Worm (Caenorhabditis elegans) whole organism, L2 larva: Measurements from ENCODE around the gene Y41D4B.4.

Experiments
- C34F6.9 ChIP-seq: fragments of 150-350 bp; optimal IDR thresholded peaks from 2 replicates; lab custom pipeline; 2014; ENCODE audit warnings: missing biosample characterization, missing genetic modification characterization
- F13H6.1 ChIP-seq: sonication (generic microtip); optimal IDR thresholded peaks from 2 replicates; lab custom pipeline; 2016; ENCODE audit warnings: missing genetic modification characterization, missing compliant biosample characterization
- R02D3.7 ChIP-seq: fragments of 150-350 bp; optimal IDR thresholded peaks from 2 replicates; lab custom pipeline; 2014; ENCODE audit warnings: missing biosample characterization, missing genetic modification characterization
- Y55F3AM.14 ChIP-seq: fragments of 200-800 bp; sonication (Bioruptor generic); optimal IDR thresholded peaks from 2 replicates; lab custom pipeline; 2018; ENCODE audit warnings: mild to moderate bottlenecking, missing genetic modification characterization, missing compliant biosample characterization
- ZK546.5 ChIP-seq: sonication (generic microtip); optimal IDR thresholded peaks from 2 replicates; lab custom pipeline; 2017; ENCODE audit warnings: missing biosample characterization, missing genetic modification characterization
- alr-1 ChIP-seq: fragments of 150-350 bp; optimal IDR thresholded peaks from 2 replicates; lab custom pipeline; 2014; ENCODE audit warnings: missing biosample characterization, missing genetic modification characterization
- aly-2 ChIP-seq: fragments of 150-350 bp; optimal IDR thresholded peaks from 2 replicates; lab custom pipeline; 2014; ENCODE audit warnings: missing biosample characterization, missing genetic modification characterization
- ceh-16 ChIP-seq: fragments of 150-350 bp; optimal IDR thresholded peaks from 2 replicates; lab custom pipeline; 2014; ENCODE audit warnings: missing biosample characterization, missing genetic modification characterization
- ceh-82 ChIP-seq: fragments of 150-350 bp; optimal IDR thresholded peaks from 2 replicates; lab custom pipeline; 2014; ENCODE audit warnings: missing biosample characterization, missing genetic modification characterization
- crh-2 ChIP-seq: sonication (generic microtip); optimal IDR thresholded peaks from 2 replicates; lab custom pipeline; 2017; ENCODE audit warnings: missing biosample characterization, missing genetic modification characterization
- dmd-4 ChIP-seq: sonication (generic microtip); optimal IDR thresholded peaks from 2 replicates; lab custom pipeline; 2017; ENCODE audit warnings: missing biosample characterization, missing genetic modification characterization
- egl-27 ChIP-seq: sonication (generic microtip); optimal IDR thresholded peaks from 3 replicates; lab custom pipeline; 2017; ENCODE audit warnings: missing biosample characterization, missing genetic modification reagents, missing genetic modification characterization
- elt-1 ChIP-seq: fragments of 150-350 bp; optimal IDR thresholded peaks from 2 replicates; lab custom pipeline; 2014; ENCODE audit warnings: missing biosample characterization, missing genetic modification characterization
- elt-3 ChIP-seq: sonication (generic microtip); optimal IDR thresholded peaks from 2 replicates; lab custom pipeline; 2017; ENCODE audit warnings: missing biosample characterization, missing genetic modification characterization
- fos-1 ChIP-seq: fragments of 150-350 bp; optimal IDR thresholded peaks from 2 replicates; lab custom pipeline; 2014; ENCODE audit warnings: missing biosample characterization, missing genetic modification characterization
- gmeb-1 ChIP-seq: fragments of 150-350 bp; optimal IDR thresholded peaks from 2 replicates; lab custom pipeline; 2014; ENCODE audit warnings: missing biosample characterization, missing genetic modification characterization
- lin-13 ChIP-seq: fragments of 150-350 bp; optimal IDR thresholded peaks from 2 replicates; lab custom pipeline; 2014; ENCODE audit warnings: missing biosample characterization, missing genetic modification reagents, missing genetic modification characterization
- lin-39 ChIP-seq: fragments of 150-350 bp; optimal IDR thresholded peaks from 2 replicates; lab custom pipeline; 2014; ENCODE audit warnings: missing biosample characterization, missing genetic modification reagents, missing genetic modification characterization
- lsy-2 ChIP-seq, 2 experiments: fragments of 150-350 bp in 1 of 2; sonication (generic microtip) in 1 of 2; optimal IDR thresholded peaks; 2 replicates each; lab custom pipeline; 2014 to 2017; ENCODE audit warnings: missing biosample characterization in 2 of 2, missing genetic modification characterization in 2 of 2
- mab-5 ChIP-seq: fragments of 150-350 bp; optimal IDR thresholded peaks from 2 replicates; lab custom pipeline; 2014; ENCODE audit warnings: missing biosample characterization, missing genetic modification characterization
- mdl-1 ChIP-seq, 2 experiments: fragments of 150-350 bp in 1 of 2; sonication (generic microtip) in 1 of 2; optimal IDR thresholded peaks; 2 replicates each; lab custom pipeline; 2017; ENCODE audit warnings: missing biosample characterization in 2 of 2, missing genetic modification characterization in 2 of 2
- nhr-11 ChIP-seq: fragments of 150-350 bp; optimal IDR thresholded peaks from 2 replicates; lab custom pipeline; 2014; ENCODE audit warnings: missing biosample characterization, missing genetic modification characterization
- nhr-129 ChIP-seq: fragments of 150-350 bp; optimal IDR thresholded peaks from 2 replicates; lab custom pipeline; 2014; ENCODE audit warnings: missing biosample characterization, missing genetic modification characterization
- nhr-237 ChIP-seq: fragments of 150-350 bp; optimal IDR thresholded peaks from 2 replicates; lab custom pipeline; 2014; ENCODE audit warnings: missing biosample characterization, missing genetic modification characterization
- nhr-6 ChIP-seq: fragments of 150-350 bp; optimal IDR thresholded peaks from 2 replicates; lab custom pipeline; 2014; ENCODE audit warnings: missing biosample characterization, missing genetic modification characterization
- peb-1 ChIP-seq: fragments of 150-350 bp; optimal IDR thresholded peaks from 2 replicates; lab custom pipeline; 2014; ENCODE audit warnings: missing biosample characterization, missing genetic modification characterization
- sem-4 ChIP-seq: fragments of 150-350 bp; optimal IDR thresholded peaks from 2 replicates; lab custom pipeline; 2014; ENCODE audit warnings: missing biosample characterization, missing genetic modification reagents, missing genetic modification characterization
- skn-1 ChIP-seq: sonication (generic microtip); optimal IDR thresholded peaks from 2 replicates; lab custom pipeline; 2017; ENCODE audit warnings: missing biosample characterization, missing genetic modification characterization
- sma-3 ChIP-seq: sonication (generic microtip); optimal IDR thresholded peaks from 2 replicates; lab custom pipeline; 2016; ENCODE audit warnings: missing genetic modification reagents, missing genetic modification characterization, missing compliant biosample characterization
- sma-9 ChIP-seq, 2 experiments: fragments of 150-350 bp in 1 of 2; sonication (generic microtip) in 1 of 2; optimal IDR thresholded peaks; 2 replicates each; lab custom pipeline; 2014 to 2016; ENCODE audit warnings: missing genetic modification characterization in 2 of 2, mild to moderate bottlenecking in 1 of 2, missing biosample characterization in 1 of 2, missing compliant biosample characterization in 1 of 2, missing genetic modification reagents in 1 of 2, moderate library complexity in 1 of 2
- unc-39 ChIP-seq: fragments of 150-350 bp; optimal IDR thresholded peaks from 2 replicates; lab custom pipeline; 2014; ENCODE audit warnings: missing biosample characterization, missing genetic modification characterization
- unc-55 ChIP-seq: fragments of 150-350 bp; sonication (generic microtip); optimal IDR thresholded peaks from 3 replicates; lab custom pipeline; 2014; ENCODE audit warnings: missing biosample characterization, missing genetic modification reagents, missing genetic modification characterization
- unc-62 ChIP-seq: fragments of 150-350 bp; optimal IDR thresholded peaks from 2 replicates; lab custom pipeline; 2014; ENCODE audit warnings: missing biosample characterization, missing genetic modification reagents, missing genetic modification characterization
- ztf-1 ChIP-seq: fragments of 200-800 bp; sonication (Bioruptor generic); conservative IDR thresholded peaks from 2 replicates; pipeline ENCODE4 v1.3.6; 2022; ENCODE audit warnings: missing genetic modification characterization, missing compliant biosample characterization
- ztf-11 ChIP-seq: sonication (generic microtip); optimal IDR thresholded peaks from 2 replicates; lab custom pipeline; 2017; ENCODE audit warnings: missing biosample characterization, missing genetic modification characterization

The Y41D4B.4 gene

ce11 chrIV:1623712-1624111 is 36.2 kb upstream of the Y41D4B.4 start, which contains the start of gene nhr-87 (continued):
- no peak for TF ChIP-seq egl-27 (tag; lab: Kevin White, UChicago)
- TF ChIP-seq peb-1 (tag; lab: Kevin White, UChicago), result no peak
- TF ChIP-seq R02D3.7 (tag; lab: Kevin White, UChicago), result no peak
- TF ChIP-seq ztf-1 (GFP tag; lab: Robert Waterston, UW), result no peak
- TF ChIP-seq nhr-129, result peak; percentile 18
- peak; percentile 86 for TF ChIP-seq sma-9 (GFP tag; optimal IDR thresholded peaks at IDR 0.05; lab: Kevin White, UChicago)
- no peak for TF ChIP-seq sma-9 (tag; optimal IDR thresholded peaks at IDR 0.05; lab: Kevin White, UChicago)
- TF ChIP-seq ZK546.5 (tag; lab: Kevin White, UChicago), result no peak
- peak; percentile 29 for TF ChIP-seq mab-5 (tag; lab: Kevin White, UChicago)
- no peak for TF ChIP-seq nhr-11 (tag; lab: Kevin White, UChicago)

DNA sequence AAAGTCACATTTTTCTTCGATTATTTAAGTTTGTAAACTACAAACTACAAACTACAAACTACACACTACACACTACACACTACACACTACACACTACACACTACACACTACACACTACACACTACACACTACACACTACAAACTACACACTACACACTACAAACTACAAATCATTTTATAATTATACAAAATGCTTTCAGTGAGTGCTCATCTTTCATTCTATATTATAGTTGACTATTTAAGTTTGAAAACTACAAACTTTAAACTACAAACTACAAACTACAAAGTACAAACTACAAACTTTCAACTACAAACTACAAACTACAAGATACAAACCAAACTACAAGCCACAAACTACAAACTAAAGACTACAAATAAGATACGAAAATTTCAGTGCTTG is 35.5 kb upstream of the Y41D4B.4 start:
- no peak for TF ChIP-seq C34F6.9 (tag; lab: Kevin White, UChicago)
- no peak for TF ChIP-seq ceh-82 (tag; lab: Kevin White, UChicago)
- no peak for TF ChIP-seq nhr-237 (tag; lab: Kevin White, UChicago)
- no peak for TF ChIP-seq unc-39
- TF ChIP-seq sma-3, result no peak
- no peak for TF ChIP-seq crh-2 (tag; lab: Kevin White, UChicago)
- no peak for TF ChIP-seq F13H6.1
- no peak for TF ChIP-seq sem-4 (tag; lab: Kevin White, UChicago)
- no peak for TF ChIP-seq unc-62
- TF ChIP-seq sma-9 (GFP tag; optimal IDR thresholded peaks at IDR 0.05; lab: Kevin White, UChicago), result no peak
- no peak for TF ChIP-seq sma-9 (tag; optimal IDR thresholded peaks at IDR 0.05; lab: Kevin White, UChicago)
- no peak for TF ChIP-seq fos-1 (tag; lab: Kevin White, UChicago)
- TF ChIP-seq lin-39 (tag; lab: Kevin White, UChicago), result no peak
- TF ChIP-seq unc-55, result no peak
- no peak for TF ChIP-seq ceh-16 (tag; lab: Kevin White, UChicago)
- no peak for TF ChIP-seq lsy-2 (tag; optimal IDR thresholded peaks at IDR 0.05; lab: Kevin White, UChicago)
- TF ChIP-seq ztf-1 (GFP tag; lab: Robert Waterston, UW), result no peak
- TF ChIP-seq dmd-4 (tag; lab: Kevin White, UChicago), result no peak

DNA sequence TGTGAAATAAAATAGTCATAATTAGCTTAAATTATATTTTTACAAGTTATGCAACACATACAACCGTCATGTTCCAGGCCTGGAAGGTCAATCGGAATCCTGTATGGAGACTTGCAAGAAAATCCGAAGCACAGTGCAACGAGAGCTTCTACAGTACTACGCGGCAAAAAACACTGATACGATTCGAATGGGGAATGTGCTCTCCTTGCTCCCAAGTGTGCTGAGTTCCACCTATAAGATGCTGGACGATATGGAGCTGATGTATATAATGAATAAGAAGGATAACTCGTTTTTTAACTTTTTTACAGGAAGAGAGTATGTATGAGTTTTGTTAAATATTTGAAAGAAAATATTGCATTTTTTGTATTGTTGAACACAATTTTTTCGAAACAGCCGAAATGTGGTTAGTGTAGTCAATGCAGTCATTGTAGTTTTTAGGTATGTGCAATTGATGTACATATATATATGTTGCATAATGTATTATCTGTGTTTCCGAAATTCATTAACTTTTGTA is 33.5 kb upstream of the Y41D4B.4 start, which contains the start of gene nhr-146:
TSS of gene nhr-146 (plus strand) at position 464 of the 514 bp plus-strand sequence.
- TF ChIP-seq C34F6.9 (tag; lab: Kevin White, UChicago) (no peak), skn-1 (tag; lab: Kevin White, UChicago) (no peak), ceh-82 (tag; lab: Kevin White, UChicago) (no peak), gmeb-1 (no peak), nhr-11 (tag; lab: Kevin White, UChicago) (no peak), egl-27 (tag; lab: Kevin White, UChicago) (no peak), lin-13 (GFP tag; lab: Kevin White, UChicago) (no peak), unc-62 (no peak), Y55F3AM.14 (no peak), aly-2 (tag; lab: Kevin White, UChicago) (no peak), lin-39 (tag; lab: Kevin White, UChicago) (no peak), nhr-6 (tag; lab: Kevin White, UChicago) (no peak), dmd-4 (tag; lab: Kevin White, UChicago) (no peak), ztf-11 (tag; lab: Kevin White, UChicago) (no peak), mdl-1 (tag; optimal IDR thresholded peaks at IDR 0.05; lab: Kevin White, UChicago) (no peak), alr-1 (tag; lab: Kevin White, UChicago) (no peak), elt-1 (tag; lab: Kevin White, UChicago) (no peak), elt-3 (tag; lab: Kevin White, UChicago) (no peak), crh-2 (tag; lab: Kevin White, UChicago) (no peak)
- TF ChIP-seq, all 48 proteins: peak for 0

DNA sequence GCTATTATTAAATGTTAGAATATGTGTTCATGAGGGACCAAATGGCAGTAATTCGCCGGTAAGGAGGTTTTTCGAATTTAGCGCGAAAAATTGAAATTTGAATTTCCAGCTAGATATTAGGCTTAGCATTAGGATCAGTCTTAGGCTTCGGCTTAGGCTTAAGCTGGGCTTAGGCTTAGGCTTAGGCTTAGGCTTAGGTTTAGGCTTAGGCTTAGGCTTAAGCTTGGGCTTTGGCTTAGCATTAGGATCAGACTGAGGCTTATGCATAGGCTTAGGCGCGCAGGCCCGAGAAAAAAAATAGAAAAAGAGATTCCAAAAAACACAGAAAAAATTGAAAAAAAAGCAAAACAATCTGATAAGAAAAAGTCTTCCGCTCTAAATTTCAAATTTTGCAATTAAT is 31.6 kb upstream of the Y41D4B.4 start:
- TF ChIP-seq Y55F3AM.14 (no peak), ZK546.5 (tag; lab: Kevin White, UChicago) (no peak)
